Fruit fly (Drosophila melanogaster) whole organism, embryonic: ENCODE measurements around the gene Snx21.

Experiments
- Atf-2 ChIP-seq: fragments of 200-800 bp; sonication (Bioruptor generic); optimal IDR thresholded peaks from 2 replicates; lab custom pipeline; 2016; ENCODE audit warnings: missing biosample characterization, missing genetic modification characterization
- Bdp1 ChIP-seq: fragments of 200-800 bp; sonication (Bioruptor generic); optimal IDR thresholded peaks from 3 replicates; lab custom pipeline; 2016; ENCODE audit warnings: missing biosample characterization, missing genetic modification characterization
- C15 ChIP-seq: fragments of 200-800 bp; sonication (Bioruptor generic); IDR thresholded peaks from 3 replicates; pipeline ENCODE4 v1.3.6; 2022; ENCODE audit warnings: missing biosample characterization, missing genetic modification characterization
- CG10147 ChIP-seq: fragments of 200-800 bp; sonication (Bioruptor generic); optimal IDR thresholded peaks from 2 replicates; lab custom pipeline; 2019; ENCODE audit warnings: missing biosample characterization, mild to moderate bottlenecking, missing genetic modification characterization, moderate library complexity
- CG10274 ChIP-seq: fragments of 200-800 bp; sonication (Bioruptor generic); optimal IDR thresholded peaks from 3 replicates; lab custom pipeline; 2017; ENCODE audit warnings: missing biosample characterization, mild to moderate bottlenecking, missing genetic modification characterization
- CG10431 ChIP-seq: fragments of 200-800 bp; sonication (Bioruptor generic); optimal IDR thresholded peaks from 3 replicates; lab custom pipeline; 2018; ENCODE audit warnings: missing biosample characterization, mild to moderate bottlenecking, missing genetic modification characterization
- CG11093 ChIP-seq: fragments of 200-800 bp; sonication (Bioruptor generic); IDR thresholded peaks from 3 replicates; pipeline ENCODE4 v1.3.6; 2022; ENCODE audit warnings: missing biosample characterization, missing genetic modification characterization
- CG11247 ChIP-seq: fragments of 200-800 bp; sonication (Bioruptor generic); IDR thresholded peaks from 2 replicates; pipeline ENCODE4 v1.3.6; 2022; ENCODE audit warnings: missing biosample characterization, missing genetic modification characterization
- CG12236 ChIP-seq: fragments of 200-800 bp; sonication (Bioruptor generic); optimal IDR thresholded peaks from 2 replicates; lab custom pipeline; 2016; ENCODE audit warnings: missing biosample characterization, missing genetic modification characterization
- CG12769 ChIP-seq: fragments of 200-800 bp; sonication (Bioruptor generic); optimal IDR thresholded peaks from 2 replicates; lab custom pipeline; 2019; ENCODE audit warnings: missing biosample characterization, mild to moderate bottlenecking, missing genetic modification characterization, moderate library complexity
- CG13296 ChIP-seq: fragments of 200-800 bp; sonication (Bioruptor generic); optimal IDR thresholded peaks from 3 replicates; lab custom pipeline; 2018; ENCODE audit warnings: missing biosample characterization, mild to moderate bottlenecking, missing genetic modification characterization
- CG13624 ChIP-seq: fragments of 200-800 bp; sonication (Bioruptor generic); optimal IDR thresholded peaks from 2 replicates; lab custom pipeline; 2016; ENCODE audit warnings: missing biosample characterization, missing genetic modification characterization
- CG15011 ChIP-seq: fragments of 200-800 bp; sonication (Bioruptor generic); optimal IDR thresholded peaks from 3 replicates; lab custom pipeline; 2018; ENCODE audit warnings: missing biosample characterization, mild to moderate bottlenecking, missing genetic modification characterization
- CG18619 ChIP-seq: fragments of 200-800 bp; sonication (Bioruptor generic); optimal IDR thresholded peaks from 3 replicates; lab custom pipeline; 2017; ENCODE audit warnings: missing biosample characterization, mild to moderate bottlenecking, missing genetic modification characterization
- CG2678 ChIP-seq: fragments of 200-800 bp; sonication (Bioruptor generic); optimal IDR thresholded peaks from 3 replicates; lab custom pipeline; 2019; ENCODE audit warnings: missing biosample characterization, mild to moderate bottlenecking, missing genetic modification characterization, moderate library complexity
- CG30403 ChIP-seq: fragments of 200-800 bp; sonication (Bioruptor generic); optimal IDR thresholded peaks from 3 replicates; lab custom pipeline; 2016; ENCODE audit warnings: missing biosample characterization, missing genetic modification characterization
- CG31365 ChIP-seq: fragments of 200-800 bp; sonication (Bioruptor generic); optimal IDR thresholded peaks from 2 replicates; lab custom pipeline; 2018; ENCODE audit warnings: missing biosample characterization, mild to moderate bottlenecking, missing genetic modification characterization
- CG32532 ChIP-seq: fragments of 200-800 bp; sonication (Bioruptor generic); IDR thresholded peaks from 2 replicates; pipeline ENCODE4 v1.3.6; 2022; ENCODE audit warnings: missing biosample characterization, missing genetic modification characterization
- CG33557 ChIP-seq: fragments of 200-800 bp; sonication (Bioruptor generic); optimal IDR thresholded peaks from 2 replicates; lab custom pipeline; 2019; ENCODE audit warnings: missing biosample characterization, mild to moderate bottlenecking, missing genetic modification characterization, moderate library complexity
- CG4360 ChIP-seq: fragments of 200-800 bp; sonication (Bioruptor generic); IDR thresholded peaks from 2 replicates; pipeline ENCODE4 v1.3.6; 2022; ENCODE audit warnings: missing biosample characterization, missing genetic modification characterization
- CG6813 ChIP-seq: fragments of 200-800 bp; sonication (Bioruptor generic); optimal IDR thresholded peaks from 2 replicates; lab custom pipeline; 2017; ENCODE audit warnings: missing biosample characterization, missing genetic modification characterization, mild to moderate bottlenecking, moderate library complexity, missing genetic modification reagents
- CG7357 ChIP-seq: fragments of 200-800 bp; sonication (Bioruptor generic); IDR thresholded peaks from 3 replicates; pipeline ENCODE4 v1.3.6; 2022; ENCODE audit warnings: missing biosample characterization, missing genetic modification characterization
- CG7786 ChIP-seq: fragments of 200-800 bp; sonication (Bioruptor generic); optimal IDR thresholded peaks from 2 replicates; lab custom pipeline; 2016; ENCODE audit warnings: missing biosample characterization, missing genetic modification characterization
- CG9932 ChIP-seq: fragments of 200-800 bp; sonication (Bioruptor generic); IDR thresholded peaks from 2 replicates; pipeline ENCODE4 v1.3.6; 2022; ENCODE audit warnings: missing biosample characterization, missing genetic modification characterization
- D19B ChIP-seq: fragments of 200-800 bp; sonication (Bioruptor generic); optimal IDR thresholded peaks from 2 replicates; lab custom pipeline; 2017; ENCODE audit warnings: missing biosample characterization, mild to moderate bottlenecking, missing genetic modification characterization
- Dip3 ChIP-seq: fragments of 200-800 bp; sonication (Bioruptor generic); optimal IDR thresholded peaks from 3 replicates; lab custom pipeline; 2016; ENCODE audit warnings: missing biosample characterization, missing genetic modification characterization
- Ets65A ChIP-seq: fragments of 200-800 bp; sonication (Bioruptor generic); peaks from one replicate; lab custom pipeline; 2016; ENCODE audit warnings: missing biosample characterization, missing genetic modification characterization
- HLH54F ChIP-seq: fragments of 200-800 bp; sonication (Bioruptor generic); optimal IDR thresholded peaks from 3 replicates; lab custom pipeline; 2016; ENCODE audit warnings: missing biosample characterization, missing genetic modification characterization
- HmgZ ChIP-seq: fragments of 200-800 bp; sonication (Bioruptor generic); optimal IDR thresholded peaks from 2 replicates; lab custom pipeline; 2018; ENCODE audit warnings: missing biosample characterization, mild to moderate bottlenecking, missing genetic modification characterization
- Hr39 ChIP-seq: fragments of >200 bp; optimal IDR thresholded peaks from 2 replicates; lab custom pipeline; 2017
- Lpt ChIP-seq: fragments of >200 bp; optimal IDR thresholded peaks from 2 replicates; lab custom pipeline; 2018; ENCODE audit warnings: missing biosample characterization, missing genetic modification characterization
- Meics ChIP-seq: fragments of 200-800 bp; sonication (Bioruptor generic); optimal IDR thresholded peaks from 2 replicates; lab custom pipeline; 2017; ENCODE audit warnings: missing biosample characterization, mild to moderate bottlenecking, missing genetic modification characterization
- NK7.1 ChIP-seq: fragments of 200-800 bp; sonication (Bioruptor generic); optimal IDR thresholded peaks from 3 replicates; lab custom pipeline; 2016; ENCODE audit warnings: missing biosample characterization, missing genetic modification characterization
- Nf-YA ChIP-seq: fragments of 200-800 bp; sonication (Bioruptor generic); IDR thresholded peaks from 2 replicates; pipeline ENCODE4 v1.3.6; 2022; ENCODE audit warnings: missing biosample characterization, missing genetic modification characterization
- Rfx ChIP-seq: fragments of 200-800 bp; sonication (Bioruptor generic); IDR thresholded peaks from 2 replicates; pipeline ENCODE4 v1.3.6; 2022; ENCODE audit warnings: missing biosample characterization, missing genetic modification characterization
- Tbp ChIP-seq: fragments of >200 bp; optimal IDR thresholded peaks from 2 replicates; lab custom pipeline; 2018; ENCODE audit warnings: missing biosample characterization, missing genetic modification characterization
- al ChIP-seq: fragments of 200-800 bp; sonication (Bioruptor generic); IDR thresholded peaks from 2 replicates; pipeline ENCODE4 v1.3.6; 2022; ENCODE audit warnings: missing biosample characterization, missing genetic modification characterization
- ase ChIP-seq: fragments of 200-800 bp; sonication (Bioruptor generic); IDR thresholded peaks from 3 replicates; pipeline ENCODE4 v1.3.6; 2022; ENCODE audit warnings: missing biosample characterization, missing genetic modification characterization
- dan ChIP-seq: fragments of 200-800 bp; sonication (Bioruptor generic); IDR thresholded peaks from 2 replicates; pipeline ENCODE4 v1.3.6; 2022; ENCODE audit warnings: missing biosample characterization, missing genetic modification characterization
- fu2 ChIP-seq: fragments of 200-800 bp; sonication (Bioruptor generic); optimal IDR thresholded peaks from 2 replicates; lab custom pipeline; 2016; ENCODE audit warnings: missing biosample characterization, missing genetic modification characterization
- jumu ChIP-seq: fragments of 200-800 bp; sonication (Bioruptor generic); optimal IDR thresholded peaks from 3 replicates; lab custom pipeline; 2016; ENCODE audit warnings: missing biosample characterization, missing genetic modification characterization
- klu ChIP-seq: fragments of 200-800 bp; sonication (Bioruptor generic); IDR thresholded peaks from 2 replicates; pipeline ENCODE4 v1.3.6; 2022; ENCODE audit warnings: missing biosample characterization, missing genetic modification characterization
- lov ChIP-seq, 2 experiments: fragments of 200-800 bp in 1 of 2; fragments of >200 bp in 1 of 2; sonication (Bioruptor generic) in 1 of 2; IDR thresholded peaks in 1 of 2; optimal IDR thresholded peaks in 1 of 2; 2 replicates in 1 of 2; 3 replicates in 1 of 2; pipeline versions ENCODE4 v1.3.6 to Lab custom; 2017 to 2022; ENCODE audit warnings: missing biosample characterization in 1 of 2, missing genetic modification characterization in 1 of 2
- luna ChIP-seq: fragments of 200-800 bp; sonication (Bioruptor generic); optimal IDR thresholded peaks from 2 replicates; lab custom pipeline; 2016; ENCODE audit warnings: missing biosample characterization, missing genetic modification characterization
- mam ChIP-seq: fragments of 200-800 bp; sonication (Bioruptor generic); optimal IDR thresholded peaks from 3 replicates; lab custom pipeline; 2016; ENCODE audit warnings: missing biosample characterization, missing genetic modification characterization
- pho ChIP-seq: fragments of 200-800 bp; sonication (Bioruptor generic); optimal IDR thresholded peaks from 2 replicates; lab custom pipeline; 2016; ENCODE audit warnings: missing biosample characterization, missing genetic modification characterization
- ro ChIP-seq: fragments of 200-800 bp; sonication (Bioruptor generic); IDR thresholded peaks from 2 replicates; pipeline ENCODE4 v1.3.6; 2022; ENCODE audit warnings: missing biosample characterization, missing genetic modification characterization
- row ChIP-seq: fragments of 200-800 bp; sonication (Bioruptor generic); IDR thresholded peaks from 3 replicates; pipeline ENCODE4 v1.3.6; 2022; ENCODE audit warnings: missing biosample characterization, missing genetic modification characterization
- schlank ChIP-seq: fragments of 200-800 bp; sonication (Bioruptor generic); optimal IDR thresholded peaks from 2 replicates; lab custom pipeline; 2018; ENCODE audit warnings: missing biosample characterization, mild to moderate bottlenecking, missing genetic modification characterization
- sisA ChIP-seq: fragments of 200-800 bp; sonication (Bioruptor generic); IDR thresholded peaks from 2 replicates; pipeline ENCODE4 v1.3.6; 2022; ENCODE audit warnings: missing biosample characterization, missing genetic modification characterization
- slbo ChIP-seq: fragments of 200-800 bp; sonication (Bioruptor generic); IDR thresholded peaks from 2 replicates; pipeline ENCODE4 v1.3.6; 2022; ENCODE audit warnings: missing biosample characterization, missing genetic modification characterization
- unpg ChIP-seq: fragments of 200-800 bp; sonication (Bioruptor generic); optimal IDR thresholded peaks from 3 replicates; lab custom pipeline; 2018; ENCODE audit warnings: missing biosample characterization, mild to moderate bottlenecking, missing genetic modification characterization, moderate library complexity

Snx21 gene

dm6 chr2L:2734946-2735345, 30.5 kb downstream of the Snx21 start (continued):
- 0 out of 2 replicates have a peak, but pooled peaks have one; percentile 29 for TF ChIP-seq klu (GFP tag; lab: Robert Waterston, UW)
- TF ChIP-seq CG31365 = no peak
- TF ChIP-seq CG10431 (GFP tag; lab: Kevin White, UChicago) = no peak
- TF ChIP-seq jumu (GFP tag; lab: Kevin White, UChicago) = no peak
- TF ChIP-seq Meics = peak; percentile 12
- TF ChIP-seq ase (GFP tag; lab: Robert Waterston, UW) = no peak
- no peak for TF ChIP-seq NK7.1 (GFP tag; lab: Kevin White, UChicago)
- TF ChIP-seq unpg (GFP tag; lab: Kevin White, UChicago) = no peak
- TF ChIP-seq CG13296 (GFP tag; lab: Kevin White, UChicago) = no peak
- TF ChIP-seq CG15011 = no peak
- TF ChIP-seq HLH54F (GFP tag; lab: Kevin White, UChicago) = peak; percentile 35
- peak; percentile 59 for TF ChIP-seq CG9932 (GFP tag; lab: Robert Waterston, UW)
- TF ChIP-seq pho (GFP tag; lab: Kevin White, UChicago) = peak; percentile 44
- no peak for TF ChIP-seq Lpt (GFP tag; lab: Kevin White, UChicago)
- TF ChIP-seq CG33557 (GFP tag; lab: Kevin White, UChicago) = no peak
- no peak for TF ChIP-seq Nf-YA (GFP tag; lab: Robert Waterston, UW)
- TF ChIP-seq CG11247 (GFP tag; lab: Robert Waterston, UW) = no peak
- no peak for TF ChIP-seq ro
- peak; percentile 52; the same call in 1 of the 2 replicates for TF ChIP-seq CG32532 (GFP tag; lab: Robert Waterston, UW)
- no peak for TF ChIP-seq CG4360 (GFP tag; lab: Robert Waterston, UW)
- TF ChIP-seq HmgZ (tag; lab: Kevin White, UChicago) = no peak
- 0 out of 3 replicates have a peak, but pooled peaks have one; percentile 23 for TF ChIP-seq C15 (GFP tag; lab: Robert Waterston, UW)
- no peak for TF ChIP-seq Bdp1 (GFP tag; lab: Kevin White, UChicago)
- TF ChIP-seq slbo (GFP tag; lab: Robert Waterston, UW) = peak; percentile 32; the same call in 1 of the 2 replicates
- TF ChIP-seq Atf-2 = no peak
- no peak for TF ChIP-seq CG11093 (GFP tag; lab: Robert Waterston, UW)
- peak; percentile 17 for TF ChIP-seq CG18619 (GFP tag; lab: Kevin White, UChicago)
- peak; percentile 43 for TF ChIP-seq Ets65A
- TF ChIP-seq schlank = no peak
- TF ChIP-seq CG2678 (tag; lab: Kevin White, UChicago) = no peak
- peak; percentile 37 for TF ChIP-seq CG10147 (GFP tag; lab: Kevin White, UChicago)
- peak; percentile 7 for TF ChIP-seq CG30403
- peak; percentile 17 for TF ChIP-seq D19B (GFP tag; lab: Kevin White, UChicago)
- 0 out of 3 replicates have a peak, but pooled peaks have one; percentile 27 for TF ChIP-seq CG7357 (GFP tag; lab: Robert Waterston, UW)
- no peak for TF ChIP-seq dan (GFP tag; lab: Robert Waterston, UW)
- peak; percentile 21 for TF ChIP-seq CG7786 (GFP tag; lab: Kevin White, UChicago)
- TF ChIP-seq sisA (GFP tag; lab: Robert Waterston, UW) = 0 out of 2 replicates have a peak, but pooled peaks have one; percentile 7
- TF ChIP-seq Hr39 (lab: Kevin White, UChicago) = no peak
- peak; percentile 51 for TF ChIP-seq Rfx (GFP tag; lab: Robert Waterston, UW)
- TF ChIP-seq CG12236 (GFP tag; lab: Kevin White, UChicago) = no peak
- peak; percentile 11 for TF ChIP-seq CG13624 (GFP tag; lab: Kevin White, UChicago)
- TF ChIP-seq row = 0 out of 3 replicates have a peak, but pooled peaks have one; percentile 43
- peak; percentile 12 for TF ChIP-seq luna (GFP tag; lab: Kevin White, UChicago)
- peak; percentile 96 for TF ChIP-seq CG10274 (GFP tag; lab: Kevin White, UChicago)
- peak; percentile 56; the same call in 1 of the 2 replicates for TF ChIP-seq al
- no peak for TF ChIP-seq Tbp (GFP tag; lab: Kevin White, UChicago)
- TF ChIP-seq CG12769 (tag; lab: Kevin White, UChicago) = peak; percentile 47
- no peak for TF ChIP-seq lov (optimal IDR thresholded peaks at IDR 0.05; lab: Kevin White, UChicago)
- TF ChIP-seq lov (GFP tag; IDR thresholded peaks at IDR 0.05; lab: Robert Waterston, UW) = no peak
- peak; percentile 38 for TF ChIP-seq fu2 (GFP tag; lab: Kevin White, UChicago)
- no peak for TF ChIP-seq CG6813 (GFP tag; lab: Kevin White, UChicago)
- peak; percentile 36 for TF ChIP-seq Dip3
- no peak for TF ChIP-seq mam
